In the genomic region with DNA sequence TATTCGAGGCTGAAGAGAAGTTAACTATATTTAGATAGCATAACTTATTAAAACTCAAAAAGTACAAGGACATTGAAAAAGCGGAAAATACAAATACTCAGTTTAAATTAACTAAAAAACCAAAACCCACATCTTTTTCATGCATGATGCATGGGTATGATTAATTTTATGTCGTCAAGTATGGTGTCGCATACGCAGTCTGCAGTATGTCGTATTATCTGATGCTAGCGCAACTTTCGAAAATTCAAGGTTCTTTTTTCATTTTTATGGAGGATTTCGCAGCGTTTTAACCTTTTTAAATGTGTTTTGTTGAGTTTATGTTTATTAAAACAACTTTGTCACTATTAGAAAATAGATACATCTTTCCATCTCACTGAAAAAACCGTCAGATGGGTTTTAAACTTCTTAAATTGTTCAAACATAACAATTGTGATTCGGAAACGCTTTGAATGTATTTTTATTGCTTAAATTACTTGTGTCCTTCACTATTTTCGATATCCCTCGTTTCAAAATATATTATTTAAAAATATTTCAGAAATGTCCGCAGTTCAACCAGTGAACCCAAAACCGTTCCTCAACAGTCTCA, we compare ENCODE assay signal across 1 worm cellular context.
A peak's percentile ranks its signal among the peaks of the same experiment; 100 is the strongest.
TF ChIP-seq lines count a peak whose summit lies in the region.

A gene (plus strand): TSS at position 536 of the 586 bp plus-strand sequence.

TF ChIP-seq in whole organism, L1 larva, 84 proteins besides CTCF, POLR2A, EP300 and RAD21 (continued from another document):
- TF ChIP-seq snu-23 (GFP tag; optimal IDR thresholded peaks at IDR 0.05; lab: Kevin White, UChicago) (peak; percentile 39), rnt-1 (tag; optimal IDR thresholded peaks at IDR 0.05; lab: Kevin White, UChicago) (peak; percentile 14)
